Fruit fly (Drosophila melanogaster) whole organism, pupa: ENCODE data around the gene CG9257.

ENCODE experiments used
- CG10348 ChIP-seq: fragments of 200-800 bp; sonication (Bioruptor generic); IDR thresholded peaks from 2 replicates; pipeline ENCODE4 v1.3.6; 2022; ENCODE audit warnings: missing biosample characterization, missing genetic modification characterization
- CG12605 ChIP-seq: fragments of 200-800 bp; sonication (Bioruptor generic); IDR thresholded peaks from 2 replicates; pipeline ENCODE4 v1.3.6; 2022; ENCODE audit warnings: missing biosample characterization, missing genetic modification characterization
- CG14655 ChIP-seq: fragments of 200-800 bp; sonication (Bioruptor generic); optimal IDR thresholded peaks from 3 replicates; lab custom pipeline; 2017; ENCODE audit warnings: mild to moderate bottlenecking, missing biosample characterization, missing genetic modification reagents, missing genetic modification characterization
- CG17806 ChIP-seq: fragments of 200-800 bp; sonication (Bioruptor generic); optimal IDR thresholded peaks from 2 replicates; lab custom pipeline; 2018; ENCODE audit warnings: missing biosample characterization, mild to moderate bottlenecking, missing genetic modification characterization, moderate library complexity
- CG32121 ChIP-seq: fragments of 200-800 bp; sonication (Bioruptor generic); IDR thresholded peaks from 2 replicates; pipeline ENCODE4 v1.3.6; 2022; ENCODE audit warnings: missing biosample characterization, missing genetic modification characterization
- CG8301 ChIP-seq: fragments of 200-800 bp; sonication (Bioruptor generic); optimal IDR thresholded peaks from 2 replicates; lab custom pipeline; 2018; ENCODE audit warnings: missing biosample characterization, mild to moderate bottlenecking, missing genetic modification characterization
- EcR ChIP-seq: fragments of 200-800 bp; sonication (Bioruptor generic); optimal IDR thresholded peaks from 3 replicates; lab custom pipeline; 2019; ENCODE audit warnings: missing biosample characterization, missing genetic modification characterization, mild to moderate bottlenecking, moderate library complexity, missing genetic modification reagents
- Ets98B ChIP-seq: fragments of 200-800 bp; sonication (Bioruptor generic); IDR thresholded peaks from 2 replicates; pipeline ENCODE4 v1.3.6; 2022; ENCODE audit warnings: missing biosample characterization, missing genetic modification characterization
- Pif1A ChIP-seq: fragments of 200-800 bp; sonication (Bioruptor generic); optimal IDR thresholded peaks from 3 replicates; lab custom pipeline; 2016; ENCODE audit warnings: missing biosample characterization, missing genetic modification characterization
- Pif1B ChIP-seq: fragments of 200-800 bp; sonication (Bioruptor generic); optimal IDR thresholded peaks from 3 replicates; lab custom pipeline; 2016; ENCODE audit warnings: missing biosample characterization, missing genetic modification characterization
- fd96Ca ChIP-seq: fragments of 200-800 bp; sonication (Bioruptor generic); IDR thresholded peaks from 3 replicates; pipeline ENCODE4 v1.3.6; 2022; ENCODE audit warnings: missing biosample characterization, missing genetic modification characterization
- gl ChIP-seq: fragments of 200-800 bp; sonication (Bioruptor generic); optimal IDR thresholded peaks from 2 replicates; lab custom pipeline; 2018; ENCODE audit warnings: missing biosample characterization, mild to moderate bottlenecking, missing genetic modification characterization

dm6 chr2L:21153844-21154243 is 51.3 kb downstream of the CG9257 start:
- TF ChIP-seq Pif1A (GFP tag; lab: Kevin White, UChicago), result no peak
- TF ChIP-seq CG8301, result no peak
- TF ChIP-seq Ets98B (GFP tag; lab: Robert Waterston, UW), result no peak
- no peak for TF ChIP-seq fd96Ca (GFP tag; lab: Robert Waterston, UW)
- TF ChIP-seq gl, result no peak
- no peak for TF ChIP-seq EcR (GFP tag; lab: Kevin White, UChicago)
- TF ChIP-seq CG14655 (GFP tag; lab: Kevin White, UChicago), result no peak
- no peak for TF ChIP-seq CG32121
- no peak for TF ChIP-seq CG12605 (GFP tag; lab: Robert Waterston, UW)
- TF ChIP-seq Pif1B (GFP tag; lab: Kevin White, UChicago), result no peak
- no peak for TF ChIP-seq CG10348 (GFP tag; lab: Robert Waterston, UW)
- TF ChIP-seq CG17806, result no peak
